Worm (Caenorhabditis elegans) whole organism, young adult: ENCODE measurements around the gene C55A6.6.
A peak's percentile ranks its signal among the peaks of the same experiment; 100 is the strongest.

Source experiments
- B0019.2 ChIP-seq: fragments of 200-800 bp; sonication (Bioruptor generic); conservative IDR thresholded peaks from 2 replicates; pipeline ENCODE4 v1.3.6; 2022; ENCODE audit warnings: missing genetic modification reagents, missing genetic modification characterization, missing compliant biosample characterization
- B0261.1 ChIP-seq: sonication (generic microtip); optimal IDR thresholded peaks from 2 replicates; lab custom pipeline; 2016; ENCODE audit warnings: mild to moderate bottlenecking, missing genetic modification characterization, moderate library complexity, missing compliant biosample characterization
- C06A6.2 ChIP-seq: fragments of 200-800 bp; sonication (Bioruptor generic); conservative IDR thresholded peaks from 2 replicates; pipeline ENCODE4 v1.3.6; 2022; ENCODE audit warnings: missing genetic modification characterization, missing compliant biosample characterization
- F22D6.2 ChIP-seq: sonication (generic microtip); optimal IDR thresholded peaks from 2 replicates; lab custom pipeline; 2016; ENCODE audit warnings: mild to moderate bottlenecking, missing genetic modification characterization, missing compliant biosample characterization
- F33H1.4 ChIP-seq: fragments of 200-800 bp; sonication (Bioruptor generic); IDR thresholded peaks from 2 replicates; pipeline ENCODE4 v1.3.6; 2022; ENCODE audit warnings: missing genetic modification reagents, missing genetic modification characterization, missing compliant biosample characterization
- F39B2.1 ChIP-seq: fragments of 200-800 bp; sonication (Bioruptor generic); IDR thresholded peaks from 2 replicates; pipeline ENCODE4 v1.3.6; 2022; ENCODE audit warnings: missing genetic modification reagents, missing genetic modification characterization, missing compliant biosample characterization
- F49E8.2 ChIP-seq: sonication (generic microtip); optimal IDR thresholded peaks from 3 replicates; lab custom pipeline; 2017; ENCODE audit warnings: missing genetic modification characterization, mild to moderate bottlenecking, missing compliant biosample characterization, antibody characterized with exemption, moderate library complexity; ENCODE audit not compliant: insufficient read depth
- F52B5.7 ChIP-seq: sonication (generic microtip); optimal IDR thresholded peaks from 2 replicates; lab custom pipeline; 2016; ENCODE audit warnings: mild to moderate bottlenecking, missing genetic modification characterization, missing compliant biosample characterization
- F57A8.1 ChIP-seq: fragments of 200-800 bp; sonication (Bioruptor generic); optimal IDR thresholded peaks from 2 replicates; lab custom pipeline; 2018; ENCODE audit warnings: mild to moderate bottlenecking, missing genetic modification characterization, moderate library complexity, missing compliant biosample characterization
- K11D2.4 ChIP-seq: fragments of 200-800 bp; sonication (Bioruptor generic); IDR thresholded peaks from 2 replicates; pipeline ENCODE4 v1.3.6; 2022; ENCODE audit warnings: missing genetic modification reagents, missing genetic modification characterization, missing compliant biosample characterization
- K12H6.12 ChIP-seq: fragments of 200-800 bp; sonication (Bioruptor generic); optimal IDR thresholded peaks from 2 replicates; lab custom pipeline; 2018; ENCODE audit warnings: mild to moderate bottlenecking, missing genetic modification characterization, missing compliant biosample characterization
- Y53G8AR.9 ChIP-seq: fragments of 200-800 bp; sonication (Bioruptor generic); conservative IDR thresholded peaks from 2 replicates; pipeline ENCODE4 v1.3.6; 2022; ENCODE audit warnings: missing genetic modification reagents, missing genetic modification characterization, missing compliant biosample characterization
- ZK185.1 ChIP-seq: sonication (generic microtip); optimal IDR thresholded peaks from 2 replicates; lab custom pipeline; 2016; ENCODE audit warnings: mild to moderate bottlenecking, missing genetic modification characterization, missing compliant biosample characterization; ENCODE audit not compliant: poor library complexity, severe bottlenecking
- akir-1 ChIP-seq: fragments of 200-800 bp; sonication (Bioruptor generic); optimal IDR thresholded peaks from 2 replicates; lab custom pipeline; 2018; ENCODE audit warnings: mild to moderate bottlenecking, missing genetic modification characterization, moderate library complexity, missing compliant biosample characterization
- athp-1 ChIP-seq: sonication (generic microtip); optimal IDR thresholded peaks from 2 replicates; lab custom pipeline; 2017; ENCODE audit warnings: mild to moderate bottlenecking, missing genetic modification characterization, missing compliant biosample characterization
- attf-6 ChIP-seq: fragments of 200-800 bp; sonication (Bioruptor generic); IDR thresholded peaks from 2 replicates; pipeline ENCODE4 v1.3.6; 2022; ENCODE audit warnings: missing genetic modification reagents, missing genetic modification characterization, missing compliant biosample characterization
- cebp-1 ChIP-seq, 2 experiments: fragments of 200-800 bp in 1 of 2; sonication (Bioruptor generic) in 1 of 2; sonication (generic microtip) in 1 of 2; IDR thresholded peaks in 1 of 2; optimal IDR thresholded peaks in 1 of 2; 2 replicates each; pipeline versions ENCODE4 v1.3.6 to Lab custom; 2017 to 2022; ENCODE audit warnings: missing compliant biosample characterization in 2 of 2, missing genetic modification characterization in 2 of 2, mild to moderate bottlenecking in 1 of 2, missing genetic modification reagents in 1 of 2, moderate library complexity in 1 of 2
- ceh-27 ChIP-seq: fragments of 200-800 bp; sonication (Bioruptor generic); optimal IDR thresholded peaks from 2 replicates; lab custom pipeline; 2018; ENCODE audit warnings: mild to moderate bottlenecking, missing genetic modification characterization, moderate library complexity, missing compliant biosample characterization
- ceh-40 ChIP-seq: fragments of 200-800 bp; sonication (Bioruptor generic); IDR thresholded peaks from 2 replicates; pipeline ENCODE4 v1.3.6; 2022; ENCODE audit warnings: missing genetic modification characterization, missing compliant biosample characterization
- ceh-58 ChIP-seq: fragments of 200-800 bp; sonication (Bioruptor generic); IDR thresholded peaks from 2 replicates; pipeline ENCODE4 v1.3.6; 2022; ENCODE audit warnings: missing genetic modification characterization, missing compliant biosample characterization
- ceh-79 ChIP-seq: sonication (generic microtip); optimal IDR thresholded peaks from 2 replicates; lab custom pipeline; 2017; ENCODE audit warnings: mild to moderate bottlenecking, missing genetic modification characterization, missing compliant biosample characterization
- ceh-91 ChIP-seq: fragments of 200-800 bp; sonication (Bioruptor generic); IDR thresholded peaks from 2 replicates; pipeline ENCODE4 v1.3.6; 2022; ENCODE audit warnings: missing genetic modification reagents, missing genetic modification characterization, missing compliant biosample characterization
- egl-18 ChIP-seq: fragments of 200-800 bp; sonication (Bioruptor generic); IDR thresholded peaks from 2 replicates; pipeline ENCODE4 v1.3.6; 2022; ENCODE audit warnings: missing genetic modification reagents, missing genetic modification characterization, missing compliant biosample characterization
- ekl-4 ChIP-seq: fragments of 200-800 bp; sonication (Bioruptor generic); IDR thresholded peaks from 2 replicates; pipeline ENCODE4 v1.3.6; 2022; ENCODE audit warnings: missing genetic modification reagents, missing genetic modification characterization, missing compliant biosample characterization
- fkh-3 ChIP-seq: sonication (generic microtip); optimal IDR thresholded peaks from 2 replicates; lab custom pipeline; 2016; ENCODE audit warnings: mild to moderate bottlenecking, missing genetic modification characterization, missing compliant biosample characterization
- hmg-1.2 ChIP-seq: fragments of 200-800 bp; sonication (Bioruptor generic); IDR thresholded peaks from 2 replicates; pipeline ENCODE4 v1.3.6; 2022; ENCODE audit warnings: missing genetic modification reagents, missing genetic modification characterization, missing compliant biosample characterization
- hrde-1 ChIP-seq: sonication (generic microtip); optimal IDR thresholded peaks from 2 replicates; lab custom pipeline; 2016; ENCODE audit warnings: missing genetic modification characterization, mild to moderate bottlenecking, missing compliant biosample characterization, moderate library complexity, missing genotype, missing genetic modification reagents, borderline replicate concordance
- let-526 ChIP-seq: fragments of 200-800 bp; sonication (Bioruptor generic); IDR thresholded peaks from 2 replicates; pipeline ENCODE4 v1.3.6; 2022; ENCODE audit warnings: missing genetic modification reagents, missing genetic modification characterization, missing compliant biosample characterization
- lin-26 ChIP-seq: fragments of 200-800 bp; sonication (Bioruptor generic); IDR thresholded peaks from 2 replicates; pipeline ENCODE4 v1.3.6; 2022; ENCODE audit warnings: missing genetic modification reagents, missing genetic modification characterization, missing compliant biosample characterization
- lir-1 ChIP-seq: fragments of 200-800 bp; sonication (Bioruptor generic); conservative IDR thresholded peaks from 2 replicates; pipeline ENCODE4 v1.3.6; 2022; ENCODE audit warnings: missing genetic modification reagents, missing genetic modification characterization, missing compliant biosample characterization
- lsl-1 ChIP-seq: fragments of 200-800 bp; sonication (Bioruptor generic); optimal IDR thresholded peaks from 2 replicates; lab custom pipeline; 2018; ENCODE audit warnings: mild to moderate bottlenecking, missing genetic modification characterization, moderate library complexity, missing compliant biosample characterization
- madf-10 ChIP-seq: sonication (generic microtip); optimal IDR thresholded peaks from 2 replicates; lab custom pipeline; 2016; ENCODE audit warnings: mild to moderate bottlenecking, missing genetic modification characterization, missing compliant biosample characterization
- madf-6 ChIP-seq: fragments of 200-800 bp; sonication (Bioruptor generic); IDR thresholded peaks from 2 replicates; pipeline ENCODE4 v1.3.6; 2022; ENCODE audit warnings: missing genetic modification reagents, missing genetic modification characterization, missing compliant biosample characterization
- nfyb-1 ChIP-seq: fragments of 200-800 bp; sonication (Bioruptor generic); IDR thresholded peaks from 2 replicates; pipeline ENCODE4 v1.3.6; 2022; ENCODE audit warnings: missing genetic modification reagents, missing genetic modification characterization, missing compliant biosample characterization
- nhr-120 ChIP-seq: fragments of 200-800 bp; sonication (Bioruptor generic); IDR thresholded peaks from 2 replicates; pipeline ENCODE4 v1.3.6; 2022; ENCODE audit warnings: missing genetic modification characterization, missing compliant biosample characterization
- pbrm-1 ChIP-seq: fragments of 200-800 bp; sonication (Bioruptor generic); IDR thresholded peaks from 2 replicates; pipeline ENCODE4 v1.3.6; 2022; ENCODE audit warnings: missing genetic modification reagents, missing genetic modification characterization, missing compliant biosample characterization
- rpc-1 ChIP-seq, 2 experiments: fragments of 150-350 bp in 1 of 2; sonication (generic microtip) in 1 of 2; optimal IDR thresholded peaks; 2 replicates each; lab custom pipeline; 2014 to 2018; ENCODE audit warnings: missing biosample characterization in 1 of 2, missing genetic modification characterization in 1 of 2, missing genetic modification reagents in 1 of 2, missing genotype in 1 of 2
- sdz-38 ChIP-seq: sonication (generic microtip); optimal IDR thresholded peaks from 2 replicates; lab custom pipeline; 2016; ENCODE audit warnings: missing genotype, missing genetic modification characterization, missing compliant biosample characterization
- snpc-1.3 ChIP-seq: sonication (generic microtip); optimal IDR thresholded peaks from 2 replicates; lab custom pipeline; 2017; ENCODE audit warnings: missing genetic modification characterization, mild to moderate bottlenecking, missing compliant biosample characterization, antibody characterized with exemption, moderate library complexity, missing genotype, missing genetic modification reagents; ENCODE audit not compliant: insufficient read depth
- somi-1 ChIP-seq: fragments of 200-800 bp; sonication (Bioruptor generic); optimal IDR thresholded peaks from 2 replicates; lab custom pipeline; 2018; ENCODE audit warnings: mild to moderate bottlenecking, missing genetic modification characterization, missing compliant biosample characterization
- unc-130 ChIP-seq: sonication (generic microtip); optimal IDR thresholded peaks from 2 replicates; lab custom pipeline; 2016; ENCODE audit warnings: missing genetic modification reagents, missing genetic modification characterization, missing compliant biosample characterization
- xnd-1 ChIP-seq: sonication (generic microtip); optimal IDR thresholded peaks from 2 replicates; lab custom pipeline; 2016; ENCODE audit warnings: missing genotype, missing genetic modification reagents, missing genetic modification characterization, missing compliant biosample characterization
- zfh-2 ChIP-seq: fragments of 200-800 bp; sonication (Bioruptor generic); conservative IDR thresholded peaks from 2 replicates; pipeline ENCODE4 v1.3.6; 2022; ENCODE audit warnings: missing genetic modification reagents, missing genetic modification characterization, missing compliant biosample characterization
- ztf-6 ChIP-seq: fragments of 200-800 bp; sonication (Bioruptor generic); IDR thresholded peaks from 2 replicates; pipeline ENCODE4 v1.3.6; 2022; ENCODE audit warnings: missing genetic modification reagents, missing genetic modification characterization, missing compliant biosample characterization

Gene C55A6.6

DNA sequence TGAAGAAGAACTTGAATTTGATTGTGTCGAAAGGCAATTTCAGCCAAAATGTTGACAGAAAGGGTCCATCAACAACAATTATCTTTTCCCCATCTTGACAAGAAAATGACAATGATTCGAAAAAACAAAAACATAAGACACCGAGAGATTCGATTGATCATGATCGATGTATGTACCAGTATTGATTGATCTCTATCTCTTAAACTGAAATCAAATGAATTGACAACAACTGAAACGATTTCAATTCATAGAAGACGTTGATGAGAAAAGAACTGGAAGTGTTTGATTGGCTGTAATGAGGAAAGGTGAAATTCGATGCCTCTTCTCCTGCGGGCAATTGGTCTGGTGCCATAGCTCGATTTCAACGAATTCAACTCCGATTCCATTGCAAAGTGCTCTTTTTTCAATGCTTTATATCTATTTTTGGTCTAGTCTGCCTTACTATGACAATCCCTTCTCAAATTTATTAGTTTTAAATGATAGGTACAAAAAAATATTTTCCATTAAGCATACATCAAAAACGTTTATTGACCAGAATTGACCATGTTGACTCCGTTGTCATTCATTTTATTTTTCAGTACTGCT lies 18.9 kb upstream of the C55A6.6 start:
- TF ChIP-seq madf-6 (GFP tag; lab: Robert Waterston, UW) (no peak), let-526 (GFP tag; lab: Robert Waterston, UW) (0 out of 2 replicates have a peak, but pooled peaks have one; percentile 53), ZK185.1 (tag; lab: Kevin White, UChicago) (peak; percentile 11), Y53G8AR.9 (GFP tag; lab: Robert Waterston, UW) (0 out of 2 replicates have a peak, but pooled peaks have one; percentile 14), ekl-4 (peak; percentile 29; the same call in 1 of the 2 replicates), nfyb-1 (GFP tag; lab: Robert Waterston, UW) (no peak), pbrm-1 (GFP tag; lab: Robert Waterston, UW) (peak; percentile 0; the same call in 1 of the 2 replicates), K11D2.4 (GFP tag; lab: Robert Waterston, UW) (0 out of 2 replicates have a peak, but pooled peaks have one; percentile 49)

DNA sequence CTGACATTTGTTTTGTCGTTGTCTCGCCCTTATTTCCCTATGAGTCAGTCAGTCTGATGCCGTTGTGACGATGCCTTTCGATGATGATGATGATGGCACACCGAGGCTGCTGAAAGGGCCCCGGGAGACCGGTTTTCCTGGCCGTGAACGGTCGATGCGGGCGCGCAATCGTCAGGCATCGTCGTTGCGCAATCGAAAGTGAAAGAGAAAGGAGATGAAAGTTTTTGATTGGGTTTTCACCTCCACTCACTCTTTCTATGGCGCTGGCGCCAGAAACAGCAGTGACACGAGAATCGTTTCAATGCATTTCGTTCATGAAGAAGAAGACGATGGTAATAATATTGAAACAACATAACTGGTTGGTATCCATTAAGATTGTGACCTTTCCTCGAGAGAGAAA lies 18.4 kb upstream of the C55A6.6 start:
- 0 out of 2 replicates have a peak, but pooled peaks have one; percentile 33 for TF ChIP-seq ceh-58 (GFP tag; lab: Robert Waterston, UW)
- no peak for TF ChIP-seq K12H6.12 (tag; lab: Kevin White, UChicago)
- no peak for TF ChIP-seq hrde-1 (tag; lab: Kevin White, UChicago)
- no peak for TF ChIP-seq F52B5.7 (tag; lab: Kevin White, UChicago)
- peak; percentile 82 for TF ChIP-seq zfh-2 (GFP tag; lab: Robert Waterston, UW)
- peak; percentile 49; the same call in 1 of the 2 replicates for TF ChIP-seq pbrm-1 (GFP tag; lab: Robert Waterston, UW)
- TF ChIP-seq unc-130 (GFP tag; lab: Kevin White, UChicago), result no peak
- 0 out of 2 replicates have a peak, but pooled peaks have one; percentile 75 for TF ChIP-seq nhr-120
- TF ChIP-seq lsl-1 (GFP tag; lab: Kevin White, UChicago), result no peak
- TF ChIP-seq egl-18, result no peak
- no peak for TF ChIP-seq hmg-1.2 (GFP tag; lab: Robert Waterston, UW)
- TF ChIP-seq athp-1 (tag; lab: Kevin White, UChicago), result no peak
- no peak for TF ChIP-seq F49E8.2 (tag; lab: Kevin White, UChicago)
- TF ChIP-seq fkh-3 (tag; lab: Kevin White, UChicago), result no peak
- TF ChIP-seq B0261.1 (tag; lab: Kevin White, UChicago), result no peak
- TF ChIP-seq F57A8.1 (GFP tag; lab: Kevin White, UChicago), result no peak
- TF ChIP-seq rpc-1 (optimal IDR thresholded peaks at IDR 0.05; lab: Kevin White, UChicago), result no peak
- TF ChIP-seq rpc-1 (tag; optimal IDR thresholded peaks at IDR 0.05; lab: Kevin White, UChicago), result no peak
- TF ChIP-seq somi-1 (GFP tag; lab: Kevin White, UChicago), result no peak
- no peak for TF ChIP-seq B0019.2
- TF ChIP-seq lir-1 (GFP tag; lab: Robert Waterston, UW), result no peak
- no peak for TF ChIP-seq ztf-6 (GFP tag; lab: Robert Waterston, UW)
- no peak for TF ChIP-seq ceh-40
- 0 out of 2 replicates have a peak, but pooled peaks have one; percentile 23 for TF ChIP-seq ceh-91 (GFP tag; lab: Robert Waterston, UW)
- TF ChIP-seq F22D6.2 (tag; lab: Kevin White, UChicago), result no peak
- no peak for TF ChIP-seq ceh-79 (tag; lab: Kevin White, UChicago)
- peak; percentile 27 for TF ChIP-seq ceh-27 (GFP tag; lab: Kevin White, UChicago)
- peak; percentile 74 for TF ChIP-seq akir-1 (GFP tag; lab: Kevin White, UChicago)
- TF ChIP-seq snpc-1.3 (tag; lab: Kevin White, UChicago), result no peak
- no peak for TF ChIP-seq F33H1.4 (GFP tag; lab: Robert Waterston, UW)
- TF ChIP-seq cebp-1 (GFP tag; IDR thresholded peaks at IDR 0.05; lab: Robert Waterston, UW), result no peak
- peak; percentile 16 for TF ChIP-seq cebp-1 (tag; optimal IDR thresholded peaks at IDR 0.05; lab: Kevin White, UChicago)
- 0 out of 2 replicates have a peak, but pooled peaks have one; percentile 17 for TF ChIP-seq lin-26 (GFP tag; lab: Robert Waterston, UW)
- TF ChIP-seq F39B2.1 (GFP tag; lab: Robert Waterston, UW), result no peak
- 0 out of 2 replicates have a peak, but pooled peaks have one; percentile 37 for TF ChIP-seq C06A6.2 (GFP tag; lab: Robert Waterston, UW)
- no peak for TF ChIP-seq sdz-38 (tag; lab: Kevin White, UChicago)
- TF ChIP-seq xnd-1, result no peak
- TF ChIP-seq attf-6, result no peak
- no peak for TF ChIP-seq madf-10 (tag; lab: Kevin White, UChicago)
